Fruit fly (Drosophila melanogaster): ENCODE results near the gene SrpRalpha.

- TF ChIP-seq CTCF (optimal IDR thresholded peaks at IDR 0.05) (no peak), CG8478 (optimal IDR thresholded peaks at IDR 0.05) (no peak)
Measured at dm6 chrX:11087384-11087783, 41.5 kb downstream of the SrpRalpha start.
